Fruit fly (Drosophila melanogaster): ENCODE measurements around the gene Mob2.

- TF ChIP-seq grn (GFP tag; optimal IDR thresholded peaks at IDR 0.05) (no peak), Hr78 (GFP tag; optimal IDR thresholded peaks at IDR 0.05) (peak in 1 of 2 experiments; percentile 37), sens (GFP tag) (peak; percentile 63), unc-4 (GFP tag; IDR thresholded peaks at IDR 0.05; ENCODE audit: partially characterized antibody) (no peak), CG2712 (tag; optimal IDR thresholded peaks at IDR 0.05) (no peak), CG16779 (GFP tag; IDR thresholded peaks at IDR 0.05) (no peak)
Observed at dm6 chr3L:11557209-11557608, 4.8 kb downstream of the Mob2 start.

Data from whole organism, embryonic.